Worm (Caenorhabditis elegans): ENCODE measurements around the gene Y54G2A.13.

ce11 chrIV:2823446-2823845 is 3.9 kb upstream of the Y54G2A.13 start, which contains the start of gene clec-80:
- TF ChIP-seq nhr-28 (tag; optimal IDR thresholded peaks at IDR 0.05) (no peak), C34B4.2 (tag; optimal IDR thresholded peaks at IDR 0.05) (no peak), lin-15B (tag; optimal IDR thresholded peaks at IDR 0.05) (no peak), egl-27 (tag; optimal IDR thresholded peaks at IDR 0.05) (no peak), lin-35 (GFP tag; optimal IDR thresholded peaks at IDR 0.05) (no peak), sox-4 (tag; optimal IDR thresholded peaks at IDR 0.05) (no peak), efl-1 (optimal IDR thresholded peaks at IDR 0.05) (no peak), efl-1 (GFP tag; optimal IDR thresholded peaks at IDR 0.05 in 1 of 2) (no peak), snpc-4 (tag; optimal IDR thresholded peaks at IDR 0.05) (no peak), dpl-1 (GFP tag; optimal IDR thresholded peaks at IDR 0.05) (no peak), nhr-11 (tag; optimal IDR thresholded peaks at IDR 0.05) (no peak), zag-1 (tag; optimal IDR thresholded peaks at IDR 0.05) (no peak), tbx-2 (tag; optimal IDR thresholded peaks at IDR 0.05) (no peak), nhr-84 (tag; optimal IDR thresholded peaks at IDR 0.05) (no peak), sptf-1 (tag; optimal IDR thresholded peaks at IDR 0.05) (no peak)

All from whole organism, L1 larva.